Worm (Caenorhabditis elegans): ENCODE data around the gene melo-1.

Gene melo-1

ce11 chrIV:14822267-14822666, 35.4 kb downstream of the melo-1 start:
- TF ChIP-seq ztf-18 (tag; optimal IDR thresholded peaks at IDR 0.05) (peak; percentile 49), F33H1.4 (GFP tag; IDR thresholded peaks at IDR 0.05) (peak; percentile 33; the same call in 1 of the 2 replicates), him-1 (tag; optimal IDR thresholded peaks at IDR 0.05) (peak; percentile 24), Y56A3A.18 (GFP tag; IDR thresholded peaks at IDR 0.05) (no peak; the same call in none of the 2 replicates), pbrm-1 (GFP tag; IDR thresholded peaks at IDR 0.05) (peak; percentile 73), gei-17 (GFP tag; optimal IDR thresholded peaks at IDR 0.05) (no peak), F10E7.11 (tag; optimal IDR thresholded peaks at IDR 0.05) (peak; percentile 63), F52B5.7 (tag; optimal IDR thresholded peaks at IDR 0.05) (no peak), hmg-20 (GFP tag; IDR thresholded peaks at IDR 0.05) (no peak), Y67H2A.10 (GFP tag; conservative IDR thresholded peaks at IDR 0.05) (no peak), Y79H2A.3 (GFP tag; conservative IDR thresholded peaks at IDR 0.05) (no peak), nhr-80 (tag; optimal IDR thresholded peaks at IDR 0.05) (peak; percentile 40), tlf-1 (GFP tag; optimal IDR thresholded peaks at IDR 0.05) (peak; percentile 76), ztf-22 (GFP tag; optimal IDR thresholded peaks at IDR 0.05) (no peak), egrh-3 (GFP tag; IDR thresholded peaks at IDR 0.05) (peak; percentile 8; the same call in 1 of the 2 replicates), die-1 (tag; optimal IDR thresholded peaks at IDR 0.05) (peak; percentile 52), F22D6.2 (tag; optimal IDR thresholded peaks at IDR 0.05) (no peak), hmg-1.2 (GFP tag; IDR thresholded peaks at IDR 0.05) (peak; percentile 24; the same call in 1 of the 2 replicates), lir-1 (GFP tag; conservative IDR thresholded peaks at IDR 0.05) (no peak), mes-4 (tag; optimal IDR thresholded peaks at IDR 0.05) (no peak), let-526 (GFP tag; IDR thresholded peaks at IDR 0.05) (no peak), let-607 (tag; optimal IDR thresholded peaks at IDR 0.05) (peak; percentile 32 to 82), chd-7 (tag; optimal IDR thresholded peaks at IDR 0.05) (no peak), tbp1 (GFP tag; optimal IDR thresholded peaks at IDR 0.05) (peak; percentile 41), cebp-2 (GFP tag; IDR thresholded peaks at IDR 0.05) (no peak), attf-6 (GFP tag; IDR thresholded peaks at IDR 0.05) (peak; percentile 95), ama-1 (optimal IDR thresholded peaks at IDR 0.05) (peak; percentile 6), ama-1 (GFP tag; optimal IDR thresholded peaks at IDR 0.05) (peak; percentile 13 to 39), mcd-1 (GFP tag; IDR thresholded peaks at IDR 0.05) (peak; percentile 41), madf-10 (tag; optimal IDR thresholded peaks at IDR 0.05) (peak; percentile 76), lin-35 (GFP tag; optimal IDR thresholded peaks at IDR 0.05) (peak in 1 of 3 experiments; percentile 29), B0035.1 (tag; optimal IDR thresholded peaks at IDR 0.05) (peak; percentile 47), attf-5 (GFP tag; optimal IDR thresholded peaks at IDR 0.05) (no peak), Y53G8AR.9 (GFP tag; conservative IDR thresholded peaks at IDR 0.05) (peak; percentile 87; the same call in 1 of the 2 replicates), xnd-1 (tag; optimal IDR thresholded peaks at IDR 0.05) (no peak), nhr-90 (tag; optimal IDR thresholded peaks at IDR 0.05) (peak; percentile 34), ZK185.1 (tag; optimal IDR thresholded peaks at IDR 0.05; ENCODE audit: poor library complexity, severe bottlenecking) (peak; percentile 41), lin-54 (GFP tag; optimal IDR thresholded peaks at IDR 0.05) (peak; percentile 60), lin-40 (tag; optimal IDR thresholded peaks at IDR 0.05) (peak; percentile 41), rpc-1 (optimal IDR thresholded peaks at IDR 0.05) (no peak), rpc-1 (tag; optimal IDR thresholded peaks at IDR 0.05) (no peak), snpc-3.4 (tag; optimal IDR thresholded peaks at IDR 0.05) (peak; percentile 48), snpc-4 (GFP tag; optimal IDR thresholded peaks at IDR 0.05) (peak; percentile 72), snpc-4 (tag; optimal IDR thresholded peaks at IDR 0.05) (peak in 3 of 4 experiments; percentile 3 to 92 (median 52)), ztf-3 (GFP tag; optimal IDR thresholded peaks at IDR 0.05) (no peak), Y53F4B.3 (GFP tag; IDR thresholded peaks at IDR 0.05) (no peak), hrde-1 (tag; optimal IDR thresholded peaks at IDR 0.05; ENCODE audit: borderline replicate concordance) (peak; percentile 23), ceh-100 (GFP tag; IDR thresholded peaks at IDR 0.05) (0 out of 2 replicates have a peak, but pooled peaks have one; percentile 13)
